Worm (Caenorhabditis elegans) whole organism, L4 larva: ENCODE measurements around the gene gegf-1.

ENCODE experiments used
- arid-1 ChIP-seq: fragments of 200-800 bp; sonication (Bioruptor generic); conservative IDR thresholded peaks from 2 replicates; pipeline ENCODE4 v1.3.6; 2022; ENCODE audit warnings: missing genetic modification reagents, missing genetic modification characterization, missing compliant biosample characterization
- ceh-20 ChIP-seq: fragments of 200-800 bp; sonication (Bioruptor generic); IDR thresholded peaks from 2 replicates; pipeline ENCODE4 v1.3.6; 2022; ENCODE audit warnings: missing genetic modification reagents, missing genetic modification characterization, missing compliant biosample characterization
- daf-12 ChIP-seq: fragments of 150-350 bp; optimal IDR thresholded peaks from 2 replicates; lab custom pipeline; 2014; ENCODE audit warnings: missing biosample characterization, missing genetic modification reagents, missing genetic modification characterization
- spr-1 ChIP-seq: sonication (generic microtip); optimal IDR thresholded peaks from 2 replicates; lab custom pipeline; 2016; ENCODE audit warnings: mild to moderate bottlenecking, missing genetic modification characterization, missing compliant biosample characterization

ce11 chrIV:184184-184583 is 26.5 kb upstream of the gegf-1 start, which contains the start of gene pnc-1:
- TF ChIP-seq arid-1 (GFP tag; lab: Robert Waterston, UW) (no peak), ceh-20 (GFP tag; lab: Robert Waterston, UW) (no peak), daf-12 (no peak), spr-1 (no peak)
